Fruit fly (Drosophila melanogaster) whole organism, adult: ENCODE data around the gene LanB2.

Experiments used
- CG14711 ChIP-seq: fragments of 200-800 bp; sonication (Bioruptor generic); optimal IDR thresholded peaks from 2 replicates; lab custom pipeline; 2018; ENCODE audit warnings: missing biosample characterization, mild to moderate bottlenecking, missing genetic modification characterization, moderate library complexity
- CG1620 ChIP-seq: fragments of 200-800 bp; sonication (Bioruptor generic); optimal IDR thresholded peaks from 2 replicates; lab custom pipeline; 2016; ENCODE audit warnings: missing biosample characterization, missing genetic modification characterization
- CG5204 ChIP-seq: fragments of 200-800 bp; sonication (Bioruptor generic); optimal IDR thresholded peaks from 2 replicates; lab custom pipeline; 2016; ENCODE audit warnings: missing biosample characterization, missing genetic modification characterization
- CG7045 ChIP-seq: fragments of 200-800 bp; sonication (Bioruptor generic); optimal IDR thresholded peaks from 2 replicates; lab custom pipeline; 2017; ENCODE audit warnings: missing biosample characterization, mild to moderate bottlenecking, missing genetic modification characterization
- CG7101 ChIP-seq: fragments of 200-800 bp; sonication (Bioruptor generic); optimal IDR thresholded peaks from 2 replicates; lab custom pipeline; 2018; ENCODE audit warnings: missing biosample characterization, mild to moderate bottlenecking, missing genetic modification characterization, moderate library complexity
- Clk ChIP-seq: fragments of 200-800 bp; sonication (Bioruptor generic); optimal IDR thresholded peaks from 2 replicates; lab custom pipeline; 2017; ENCODE audit warnings: missing biosample characterization, missing genetic modification characterization
- cnc ChIP-seq, 2 experiments: fragments of >200 bp; optimal IDR thresholded peaks; 2 replicates each; lab custom pipeline; 2017
- tj ChIP-seq: fragments of 200-800 bp; sonication (Bioruptor generic); optimal IDR thresholded peaks from 3 replicates; lab custom pipeline; 2017; ENCODE audit warnings: missing biosample characterization, mild to moderate bottlenecking, missing genetic modification characterization, moderate library complexity

DNA sequence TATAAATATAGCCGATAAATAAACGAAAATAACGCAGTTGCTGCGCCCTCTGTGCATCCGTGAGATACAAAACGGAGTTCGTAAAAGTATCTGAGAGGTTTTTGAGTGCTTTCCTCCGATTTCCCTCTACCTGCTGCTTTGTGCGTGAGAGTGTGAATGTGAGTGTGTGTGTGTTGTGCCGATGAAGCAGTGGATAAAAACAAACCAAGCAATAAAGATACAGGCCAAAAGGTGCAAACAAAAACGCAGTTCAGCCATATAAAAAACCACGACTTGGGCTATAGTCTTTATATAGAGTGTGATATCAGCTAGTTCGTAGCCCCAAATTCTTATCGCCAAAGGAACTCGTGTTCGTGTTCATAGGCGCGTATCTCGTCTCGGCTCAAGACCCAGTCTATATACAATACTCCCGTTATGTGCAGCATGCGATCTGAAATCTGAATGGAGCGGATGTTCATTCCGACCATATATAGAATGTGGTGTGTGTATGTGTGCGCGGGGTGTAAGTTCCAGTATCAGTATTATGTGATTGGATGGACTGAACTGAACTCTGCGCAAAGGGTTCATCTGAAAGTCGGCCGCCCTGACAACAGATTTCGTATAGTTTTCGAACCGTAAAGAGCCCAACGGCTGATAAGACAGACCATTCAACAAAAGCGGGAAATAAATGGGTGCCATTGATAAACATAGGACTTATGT lies 878 bp downstream of the LanB2 start:
- TF ChIP-seq tj, result peak; percentile 48
- no peak for TF ChIP-seq Clk (GFP tag; lab: Kevin White, UChicago)
- no peak for TF ChIP-seq CG5204 (GFP tag; lab: Kevin White, UChicago)
- no peak for TF ChIP-seq cnc (optimal IDR thresholded peaks at IDR 0.05; lab: Kevin White, UChicago)
- TF ChIP-seq CG7101 (tag; lab: Kevin White, UChicago), result no peak
- no peak for TF ChIP-seq CG7045 (GFP tag; lab: Kevin White, UChicago)
- TF ChIP-seq CG1620 (GFP tag; lab: Kevin White, UChicago), result no peak
- TF ChIP-seq CG14711, result no peak
